Fruit fly (Drosophila melanogaster) whole organism, embryonic: ENCODE data around the gene nonA.

Experiments
- CG1647 ChIP-seq: fragments of 200-800 bp; sonication (Bioruptor generic); optimal IDR thresholded peaks from 3 replicates; lab custom pipeline; 2016; ENCODE audit warnings: missing biosample characterization, missing genetic modification characterization
- cato ChIP-seq: fragments of 200-800 bp; sonication (Bioruptor generic); optimal IDR thresholded peaks from 2 replicates; lab custom pipeline; 2016; ENCODE audit warnings: missing biosample characterization, missing genetic modification characterization, borderline replicate concordance
- tin ChIP-seq: fragments of 200-800 bp; sonication (Bioruptor generic); optimal IDR thresholded peaks from 3 replicates; lab custom pipeline; 2016; ENCODE audit warnings: missing biosample characterization, missing genetic modification characterization
- zen2 ChIP-seq: fragments of 200-800 bp; sonication (Bioruptor generic); IDR thresholded peaks from 3 replicates; pipeline ENCODE4 v1.3.6; 2022; ENCODE audit warnings: missing biosample characterization, missing genetic modification characterization; ENCODE audit not compliant: partially characterized antibody

DNA sequence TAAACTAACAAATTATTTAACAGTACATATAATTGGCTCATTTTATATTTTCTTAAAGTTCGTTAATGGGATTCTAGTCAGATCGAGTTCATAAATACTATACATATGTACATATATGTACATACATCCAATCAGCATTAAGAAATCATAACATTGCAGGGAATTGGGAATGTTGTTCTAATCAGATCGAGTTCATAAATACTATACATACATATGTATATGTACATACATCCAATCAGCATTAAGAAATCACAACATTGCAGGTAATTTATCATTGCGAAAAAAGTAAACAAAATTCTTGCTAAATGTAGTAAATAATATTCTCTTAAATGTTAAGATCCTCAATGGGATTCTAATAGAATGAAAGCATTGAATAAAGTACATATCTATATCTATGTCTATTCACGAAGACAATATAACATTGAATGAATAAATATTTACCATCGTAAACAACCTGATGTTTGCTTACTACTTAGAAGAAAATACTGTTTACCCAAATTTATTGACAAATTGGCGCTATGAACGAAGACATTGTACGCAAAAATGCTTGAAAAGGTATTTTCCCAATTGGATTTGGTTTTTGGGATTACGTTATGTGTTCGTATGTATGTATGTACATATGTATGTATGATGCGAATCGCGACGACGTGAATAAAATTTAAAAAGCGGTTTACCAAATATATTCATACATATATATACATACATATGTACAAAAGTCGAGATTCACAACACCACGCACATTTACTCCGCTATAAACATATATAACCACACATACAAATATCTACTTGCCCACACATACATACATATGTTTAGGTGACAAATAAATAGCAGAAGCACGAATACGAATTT, 22.5 kb downstream of the nonA start:
- TF ChIP-seq CG1647 (GFP tag; lab: Kevin White, UChicago) (no peak), tin (GFP tag; lab: Kevin White, UChicago) (no peak), cato (GFP tag; lab: Kevin White, UChicago) (no peak), zen2 (GFP tag; lab: Robert Waterston, UW) (no peak)
